Worm (Caenorhabditis elegans) whole organism, L1 larva: ENCODE measurements around the gene sax-3.

ENCODE experiments used
- ceh-63 ChIP-seq: fragments of 200-800 bp; sonication (Bioruptor generic); optimal IDR thresholded peaks from 2 replicates; lab custom pipeline; 2018; ENCODE audit warnings: mild to moderate bottlenecking, missing genetic modification characterization, missing compliant biosample characterization
- efl-1 ChIP-seq, 4 experiments: fragments of 150-350 bp; optimal IDR thresholded peaks in 3 of 4; peaks in 1 of 4; 1 replicate in 1 of 4; 2 replicates in 3 of 4; lab custom pipeline; 2014; ENCODE audit warnings: missing biosample characterization in 2 of 4, missing genetic modification characterization in 2 of 4, missing genetic modification reagents in 2 of 4
- fkh-8 ChIP-seq: sonication (generic microtip); optimal IDR thresholded peaks from 2 replicates; lab custom pipeline; 2016; ENCODE audit warnings: mild to moderate bottlenecking, missing genetic modification characterization, missing compliant biosample characterization
- hpl-2 ChIP-seq: fragments of 150-350 bp; optimal IDR thresholded peaks from 2 replicates; lab custom pipeline; 2014; ENCODE audit warnings: missing biosample characterization, missing genetic modification reagents, missing genetic modification characterization
- lin-13 ChIP-seq: fragments of 150-350 bp; optimal IDR thresholded peaks from 2 replicates; lab custom pipeline; 2014; ENCODE audit warnings: missing biosample characterization, missing genetic modification reagents, missing genetic modification characterization
- lin-15B ChIP-seq: fragments of 150-350 bp; sonication (generic microtip); optimal IDR thresholded peaks from 3 replicates; lab custom pipeline; 2014; ENCODE audit warnings: missing biosample characterization, missing genetic modification characterization
- mab-9 ChIP-seq: fragments of 200-800 bp; sonication (Bioruptor generic); IDR thresholded peaks from 2 replicates; pipeline ENCODE4 v1.3.6; 2022; ENCODE audit warnings: missing genetic modification reagents, missing genetic modification characterization, missing compliant biosample characterization
- pax-3 ChIP-seq: fragments of 200-800 bp; sonication (Bioruptor generic); optimal IDR thresholded peaks from 2 replicates; lab custom pipeline; 2018; ENCODE audit warnings: mild to moderate bottlenecking, missing genetic modification characterization, moderate library complexity, missing compliant biosample characterization
- unc-62 ChIP-seq: fragments of 150-350 bp; optimal IDR thresholded peaks from 2 replicates; lab custom pipeline; 2014; ENCODE audit warnings: missing biosample characterization, missing genetic modification reagents, missing genetic modification characterization

- TF ChIP-seq unc-62 (no peak), mab-9 (GFP tag; lab: Robert Waterston, UW) (no peak), lin-13 (GFP tag; lab: Kevin White, UChicago) (no peak), pax-3 (tag; lab: Kevin White, UChicago) (no peak), efl-1 (optimal IDR thresholded peaks at IDR 0.05; lab: Kevin White, UChicago) (no peak), efl-1 (GFP tag; optimal IDR thresholded peaks at IDR 0.05 in 1 of 2; lab: Kevin White, UChicago) (no peak), ceh-63 (no peak), fkh-8 (no peak), hpl-2 (no peak), lin-15B (tag; lab: Kevin White, UChicago) (no peak)
Measured at ce11 chrX:3464309-3465038, 1.3 kb downstream of the sax-3 start.
